Fruit fly (Drosophila melanogaster): Measurements from ENCODE around the gene vri.

DNA sequence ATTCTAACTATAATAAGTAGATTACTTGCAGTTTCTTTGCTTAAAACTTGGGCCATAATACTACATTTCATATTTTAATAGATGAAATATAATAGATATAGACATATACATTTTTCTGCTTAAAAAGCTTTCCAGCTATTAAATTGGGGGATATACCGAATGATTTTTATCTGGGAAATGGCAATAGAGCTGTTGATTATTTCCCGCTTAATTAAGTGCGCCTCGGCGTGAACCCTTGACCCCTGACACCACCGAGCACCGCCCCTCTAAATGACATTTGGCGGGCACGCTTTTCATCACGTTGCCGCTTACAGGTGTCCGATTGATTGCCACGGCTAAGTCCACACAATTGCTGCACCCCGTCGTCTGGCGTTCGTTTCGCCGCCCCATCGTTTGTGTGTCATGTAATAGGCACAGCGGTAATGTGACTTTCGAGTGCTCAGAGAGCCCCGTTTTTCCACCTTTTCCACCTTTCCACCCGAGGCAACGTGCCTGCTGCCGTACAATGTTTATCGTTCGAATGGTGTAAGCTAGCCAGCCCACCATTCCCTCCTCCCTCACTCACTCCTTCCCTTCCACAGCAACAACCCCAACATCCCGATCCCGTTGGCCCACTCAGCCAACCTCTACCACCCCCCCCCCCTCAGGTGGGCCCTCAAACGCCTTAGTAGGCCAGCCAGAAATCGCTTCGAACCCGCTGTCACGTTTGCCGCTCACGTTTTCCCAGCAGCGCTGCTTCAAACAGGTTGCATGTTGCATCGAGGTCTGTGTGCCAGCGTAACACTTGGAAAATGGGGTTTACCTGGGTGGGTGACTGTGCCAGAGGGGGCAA is 12.3 kb downstream of the vri start:
- TF ChIP-seq CG6163 (GFP tag; IDR thresholded peaks at IDR 0.05) (peak; percentile 13; the same call in 1 of the 3 replicates), dac (GFP tag; optimal IDR thresholded peaks at IDR 0.05) (no peak), Hr38 (GFP tag; optimal IDR thresholded peaks at IDR 0.05) (no peak), Sox102F (GFP tag; optimal IDR thresholded peaks at IDR 0.05) (no peak), CG6808 (GFP tag; optimal IDR thresholded peaks at IDR 0.05) (no peak), Smox (GFP tag; optimal IDR thresholded peaks at IDR 0.05) (no peak), CG11762 (GFP tag; optimal IDR thresholded peaks at IDR 0.05; ENCODE audit: insufficient read depth) (no peak), Met (GFP tag; optimal IDR thresholded peaks at IDR 0.05) (no peak), OdsH (GFP tag; optimal IDR thresholded peaks at IDR 0.05) (no peak), CG31627 (GFP tag; optimal IDR thresholded peaks at IDR 0.05) (no peak), salr (GFP tag; optimal IDR thresholded peaks at IDR 0.05) (no peak), cyc (GFP tag; optimal IDR thresholded peaks at IDR 0.05) (no peak), CG6792 (GFP tag; optimal IDR thresholded peaks at IDR 0.05) (no peak)
